Worm (Caenorhabditis elegans): Measurements from ENCODE around the gene cyp-29A3.

cyp-29A3 gene

DNA sequence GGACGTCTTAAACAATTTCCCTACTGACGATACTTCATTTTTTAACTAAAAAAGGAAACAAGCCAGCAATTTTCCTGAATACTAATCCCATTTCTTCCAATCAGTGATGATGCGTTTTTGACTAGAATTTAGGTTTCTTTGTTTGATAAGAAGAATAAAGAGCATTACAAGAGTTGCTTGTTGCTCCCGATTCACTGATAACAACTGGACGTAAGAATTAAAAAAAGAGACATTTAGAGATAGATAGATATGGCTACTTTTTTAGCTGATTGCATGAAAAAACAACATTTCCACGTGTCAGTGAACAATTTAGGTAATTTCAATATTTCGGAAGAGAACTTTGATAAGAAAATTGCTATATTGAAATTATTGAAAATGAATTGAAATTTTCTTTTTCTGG is 37.2 kb upstream of the cyp-29A3 start:
- peak; percentile 51 for TF ChIP-seq gmeb-1 (tag; optimal IDR thresholded peaks at IDR 0.05)
- no peak for TF ChIP-seq ztf-4 (tag; optimal IDR thresholded peaks at IDR 0.05)
- TF ChIP-seq fos-1 (tag; optimal IDR thresholded peaks at IDR 0.05), result peak; percentile 74
- TF ChIP-seq Y55F3AM.14 (GFP tag; optimal IDR thresholded peaks at IDR 0.05), result no peak
- peak; percentile 39 for TF ChIP-seq crh-2 (tag; optimal IDR thresholded peaks at IDR 0.05)

DNA sequence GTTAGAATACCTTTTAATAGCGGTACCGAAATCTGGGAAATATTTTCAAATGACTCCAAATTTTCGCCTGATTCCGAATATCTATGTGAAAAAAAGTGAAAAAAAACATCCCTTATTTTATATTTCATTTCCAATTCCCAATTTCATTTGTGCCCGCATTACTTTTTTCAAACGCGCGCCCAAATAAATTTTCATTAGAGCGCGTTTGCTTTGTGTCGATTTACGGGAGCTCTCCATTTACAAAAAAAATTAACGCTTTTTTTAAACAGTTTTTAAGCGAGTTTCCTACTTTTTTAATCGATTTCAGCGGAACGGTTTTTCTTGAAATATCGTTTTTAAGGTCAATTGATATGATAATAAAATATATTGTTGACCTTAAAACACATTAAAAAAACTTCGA is 34.9 kb upstream of the cyp-29A3 start:
- TF ChIP-seq sma-3 (GFP tag; optimal IDR thresholded peaks at IDR 0.05) (no peak), C34F6.9 (tag; optimal IDR thresholded peaks at IDR 0.05) (no peak), unc-39 (tag; optimal IDR thresholded peaks at IDR 0.05) (no peak), mab-5 (tag; optimal IDR thresholded peaks at IDR 0.05) (no peak), ceh-82 (tag; optimal IDR thresholded peaks at IDR 0.05) (no peak), peb-1 (tag; optimal IDR thresholded peaks at IDR 0.05) (no peak), lin-39 (tag; optimal IDR thresholded peaks at IDR 0.05) (no peak)

DNA sequence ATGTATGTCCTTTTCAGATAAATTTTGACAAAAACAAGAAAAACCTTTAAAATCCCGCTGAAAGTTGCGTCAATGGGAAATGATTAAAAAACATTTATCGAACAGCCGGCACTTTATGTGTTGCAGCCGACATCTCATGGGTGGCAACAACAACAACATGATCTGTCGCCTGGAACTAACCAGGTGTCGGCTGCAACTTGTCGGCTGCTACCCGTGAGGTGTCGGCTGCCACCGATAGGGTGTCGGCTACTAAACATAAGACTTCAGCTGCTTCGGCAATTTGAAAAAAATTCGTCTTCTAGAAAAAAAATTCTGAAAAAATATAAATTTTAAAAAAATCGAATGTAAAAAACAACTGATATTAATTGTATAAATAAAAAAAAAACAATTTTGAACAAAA is 31.4 kb upstream of the cyp-29A3 start:
- TF ChIP-seq unc-39 (tag; optimal IDR thresholded peaks at IDR 0.05), result no peak
- no peak for TF ChIP-seq C34F6.9 (tag; optimal IDR thresholded peaks at IDR 0.05)
- TF ChIP-seq nhr-23 (tag; optimal IDR thresholded peaks at IDR 0.05), result no peak
- no peak for TF ChIP-seq nhr-77 (tag; optimal IDR thresholded peaks at IDR 0.05)
- no peak for TF ChIP-seq alr-1 (tag; optimal IDR thresholded peaks at IDR 0.05)
- no peak for TF ChIP-seq dmd-4 (tag; optimal IDR thresholded peaks at IDR 0.05)
- no peak for TF ChIP-seq nhr-25 (tag; optimal IDR thresholded peaks at IDR 0.05)
- TF ChIP-seq nhr-129 (tag; optimal IDR thresholded peaks at IDR 0.05), result no peak
- no peak for TF ChIP-seq Y55F3AM.14 (GFP tag; optimal IDR thresholded peaks at IDR 0.05)
- TF ChIP-seq ceh-16 (tag; optimal IDR thresholded peaks at IDR 0.05), result no peak
- TF ChIP-seq elt-1 (tag; optimal IDR thresholded peaks at IDR 0.05), result no peak
- no peak for TF ChIP-seq lsy-2 (tag; optimal IDR thresholded peaks at IDR 0.05)
- TF ChIP-seq skn-1 (tag; optimal IDR thresholded peaks at IDR 0.05), result no peak
- TF ChIP-seq lin-39 (tag; optimal IDR thresholded peaks at IDR 0.05), result no peak

ce11 chrV:28270-28669 is 30.8 kb upstream of the cyp-29A3 start:
- no peak for TF ChIP-seq ztf-4 (tag; optimal IDR thresholded peaks at IDR 0.05)
- no peak for TF ChIP-seq dmd-4 (tag; optimal IDR thresholded peaks at IDR 0.05)
- TF ChIP-seq unc-39 (tag; optimal IDR thresholded peaks at IDR 0.05), result no peak
- TF ChIP-seq ceh-82 (tag; optimal IDR thresholded peaks at IDR 0.05), result no peak
- TF ChIP-seq fos-1 (tag; optimal IDR thresholded peaks at IDR 0.05), result no peak

DNA sequence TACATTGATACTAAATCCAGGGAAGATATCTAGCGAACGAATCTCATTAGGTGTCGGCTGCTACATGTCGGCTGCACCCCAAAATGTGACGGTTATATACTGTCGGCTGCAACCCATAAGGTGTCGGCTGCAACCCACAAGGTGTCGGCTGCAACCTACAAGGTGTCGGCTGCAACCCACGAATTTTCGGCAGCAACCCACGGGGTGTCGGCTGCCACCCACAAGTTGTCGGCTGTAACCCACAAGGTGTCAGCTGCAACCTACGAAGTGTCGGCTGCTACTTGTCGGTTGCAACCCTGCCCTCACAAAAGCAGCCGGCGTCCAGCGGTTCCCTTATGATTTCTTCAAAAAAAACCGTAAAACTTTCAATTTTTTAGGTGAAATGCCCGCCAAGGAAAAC is 29.2 kb upstream of the cyp-29A3 start:
- TF ChIP-seq skn-1 (tag; optimal IDR thresholded peaks at IDR 0.05) (no peak), nhr-237 (tag; optimal IDR thresholded peaks at IDR 0.05) (no peak), unc-39 (tag; optimal IDR thresholded peaks at IDR 0.05) (no peak), peb-1 (tag; optimal IDR thresholded peaks at IDR 0.05) (no peak), C34F6.9 (tag; optimal IDR thresholded peaks at IDR 0.05) (no peak), lin-13 (GFP tag; optimal IDR thresholded peaks at IDR 0.05) (no peak), fos-1 (tag; optimal IDR thresholded peaks at IDR 0.05) (no peak), alr-1 (tag; optimal IDR thresholded peaks at IDR 0.05) (no peak), unc-62 (GFP tag; optimal IDR thresholded peaks at IDR 0.05) (no peak), nhr-12 (tag; optimal IDR thresholded peaks at IDR 0.05) (no peak), ceh-82 (tag; optimal IDR thresholded peaks at IDR 0.05) (no peak), ztf-11 (tag; optimal IDR thresholded peaks at IDR 0.05) (no peak), nhr-25 (tag; optimal IDR thresholded peaks at IDR 0.05) (no peak), nhr-129 (tag; optimal IDR thresholded peaks at IDR 0.05) (no peak), egl-27 (tag; optimal IDR thresholded peaks at IDR 0.05) (no peak), ztf-1 (GFP tag; conservative IDR thresholded peaks at IDR 0.05) (no peak), nhr-21 (tag; optimal IDR thresholded peaks at IDR 0.05) (no peak), elt-3 (tag; optimal IDR thresholded peaks at IDR 0.05) (no peak)

ce11 chrV:37729-38128 is 21.3 kb upstream of the cyp-29A3 start:
- TF ChIP-seq gmeb-1 (tag; optimal IDR thresholded peaks at IDR 0.05), result no peak
- TF ChIP-seq ama-1 (optimal IDR thresholded peaks at IDR 0.05), result no peak
- TF ChIP-seq nhr-12 (tag; optimal IDR thresholded peaks at IDR 0.05), result no peak

DNA sequence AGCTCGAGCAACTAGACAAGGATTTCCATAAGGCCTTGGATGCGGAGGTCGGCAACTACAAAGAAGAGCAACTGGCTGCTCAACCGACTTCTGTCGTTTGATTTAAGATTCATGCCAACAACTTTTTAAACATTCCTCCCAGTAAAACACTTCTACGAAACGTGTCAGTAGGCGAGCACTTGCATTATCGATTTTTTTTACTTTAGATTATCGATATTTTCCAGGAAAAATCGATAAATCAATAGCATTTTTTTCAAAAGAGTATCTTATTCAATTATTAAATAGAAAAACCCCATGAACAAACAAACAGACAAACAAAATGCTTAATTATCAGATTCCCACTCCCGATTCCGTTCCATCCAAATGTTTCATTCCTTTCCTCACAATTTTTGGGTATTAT is 16.0 kb upstream of the cyp-29A3 start:
- TF ChIP-seq mab-5 (tag; optimal IDR thresholded peaks at IDR 0.05) (no peak), nhr-237 (tag; optimal IDR thresholded peaks at IDR 0.05) (no peak), ZK546.5 (tag; optimal IDR thresholded peaks at IDR 0.05) (no peak), skn-1 (tag; optimal IDR thresholded peaks at IDR 0.05) (no peak), nhr-11 (tag; optimal IDR thresholded peaks at IDR 0.05) (no peak), unc-55 (GFP tag; optimal IDR thresholded peaks at IDR 0.05) (no peak), sma-3 (GFP tag; optimal IDR thresholded peaks at IDR 0.05) (no peak), Y55F3AM.14 (GFP tag; optimal IDR thresholded peaks at IDR 0.05) (no peak), ceh-82 (tag; optimal IDR thresholded peaks at IDR 0.05) (no peak), peb-1 (tag; optimal IDR thresholded peaks at IDR 0.05) (no peak), unc-39 (tag; optimal IDR thresholded peaks at IDR 0.05) (no peak), nhr-77 (tag; optimal IDR thresholded peaks at IDR 0.05) (no peak), aly-2 (tag; optimal IDR thresholded peaks at IDR 0.05) (no peak), dmd-4 (tag; optimal IDR thresholded peaks at IDR 0.05) (no peak), sma-9 (GFP tag; optimal IDR thresholded peaks at IDR 0.05) (no peak), sma-9 (tag; optimal IDR thresholded peaks at IDR 0.05) (no peak), gmeb-1 (tag; optimal IDR thresholded peaks at IDR 0.05) (no peak), ztf-11 (tag; optimal IDR thresholded peaks at IDR 0.05) (no peak)
